Worm (Caenorhabditis elegans) whole organism, young adult: ENCODE results near the gene tsp-16.

Experiments used
- F49E8.2 ChIP-seq: sonication (generic microtip); optimal IDR thresholded peaks from 3 replicates; lab custom pipeline; 2017; ENCODE audit warnings: missing genetic modification characterization, mild to moderate bottlenecking, missing compliant biosample characterization, antibody characterized with exemption, moderate library complexity; ENCODE audit not compliant: insufficient read depth
- attf-5 ChIP-seq: fragments of 200-800 bp; sonication (Bioruptor generic); optimal IDR thresholded peaks from 2 replicates; lab custom pipeline; 2018; ENCODE audit warnings: mild to moderate bottlenecking, missing genetic modification characterization, missing compliant biosample characterization
- attf-6 ChIP-seq: fragments of 200-800 bp; sonication (Bioruptor generic); IDR thresholded peaks from 2 replicates; pipeline ENCODE4 v1.3.6; 2022; ENCODE audit warnings: missing genetic modification reagents, missing genetic modification characterization, missing compliant biosample characterization
- egrh-3 ChIP-seq: fragments of 200-800 bp; sonication (Bioruptor generic); IDR thresholded peaks from 2 replicates; pipeline ENCODE4 v1.3.6; 2022; ENCODE audit warnings: missing genetic modification reagents, missing genetic modification characterization, missing compliant biosample characterization
- lin-35 ChIP-seq, 3 experiments: fragments of 150-350 bp in 2 of 3; sonication (generic microtip) in 1 of 3; optimal IDR thresholded peaks; 2 replicates each; lab custom pipeline; 2014 to 2018; ENCODE audit warnings: missing biosample characterization in 3 of 3, missing genetic modification characterization in 3 of 3, missing genetic modification reagents in 3 of 3
- nhr-27 ChIP-seq: fragments of 200-800 bp; sonication (Bioruptor generic); optimal IDR thresholded peaks from 2 replicates; lab custom pipeline; 2018; ENCODE audit warnings: mild to moderate bottlenecking, missing genetic modification characterization, moderate library complexity, missing compliant biosample characterization
- pha-4 ChIP-seq: fragments of 150-350 bp; sonication (generic microtip); optimal IDR thresholded peaks from 2 replicates; lab custom pipeline; 2014; ENCODE audit warnings: missing biosample characterization, missing genetic modification reagents, missing genetic modification characterization
- snpc-4 ChIP-seq, 5 experiments: fragments of 150-350 bp in 1 of 5; sonication (generic microtip) in 4 of 5; optimal IDR thresholded peaks; 2 replicates each; lab custom pipeline; 2014 to 2018; ENCODE audit warnings: missing genetic modification characterization in 5 of 5, missing biosample characterization in 3 of 5, antibody characterized with exemption in 2 of 5, mild to moderate bottlenecking in 2 of 5, missing compliant biosample characterization in 2 of 5, missing genotype in 2 of 5, moderate library complexity in 2 of 5, missing genetic modification reagents in 1 of 5
- unc-62 ChIP-seq: fragments of 150-350 bp; optimal IDR thresholded peaks from 2 replicates; lab custom pipeline; 2014; ENCODE audit warnings: missing biosample characterization, missing genetic modification reagents, missing genetic modification characterization

ce11 chrX:6996448-6996847, at the start of gene tsp-16, which contains the start of gene F01E11.20:
- no peak for TF ChIP-seq F49E8.2 (tag; lab: Kevin White, UChicago)
- TF ChIP-seq snpc-4 (GFP tag; optimal IDR thresholded peaks at IDR 0.05; lab: Kevin White, UChicago) = no peak
- TF ChIP-seq snpc-4 (tag; optimal IDR thresholded peaks at IDR 0.05; lab: Kevin White, UChicago) = no peak
- TF ChIP-seq egrh-3 (GFP tag; lab: Robert Waterston, UW) = no peak
- TF ChIP-seq pha-4 = no peak
- no peak for TF ChIP-seq attf-6 (GFP tag; lab: Robert Waterston, UW)
- TF ChIP-seq nhr-27 (tag; lab: Kevin White, UChicago) = no peak
- no peak for TF ChIP-seq unc-62 (GFP tag; lab: Kevin White, UChicago)
- no peak for TF ChIP-seq lin-35 (GFP tag; optimal IDR thresholded peaks at IDR 0.05; lab: Kevin White, UChicago)
- no peak for TF ChIP-seq attf-5
